Worm (Caenorhabditis elegans) whole organism, L4 larva: Measurements from ENCODE around the gene cdka-1.

Experiments
- attf-4 ChIP-seq: sonication (generic microtip); optimal IDR thresholded peaks from 3 replicates; lab custom pipeline; 2017; ENCODE audit warnings: missing biosample characterization, missing genetic modification characterization
- lin-13 ChIP-seq: fragments of 150-350 bp; optimal IDR thresholded peaks from 2 replicates; lab custom pipeline; 2014; ENCODE audit warnings: missing biosample characterization, missing genetic modification reagents, missing genetic modification characterization
- nhr-77 ChIP-seq: fragments of 150-350 bp; optimal IDR thresholded peaks from 2 replicates; lab custom pipeline; 2014; ENCODE audit warnings: missing biosample characterization, missing genetic modification characterization
- skn-1 ChIP-seq: fragments of 150-350 bp; optimal IDR thresholded peaks from 2 replicates; lab custom pipeline; 2014; ENCODE audit warnings: missing biosample characterization, missing genetic modification characterization
- spr-3 ChIP-seq: fragments of 200-800 bp; sonication (Bioruptor generic); optimal IDR thresholded peaks from 2 replicates; lab custom pipeline; 2018; ENCODE audit warnings: mild to moderate bottlenecking, missing genetic modification characterization, missing compliant biosample characterization

DNA sequence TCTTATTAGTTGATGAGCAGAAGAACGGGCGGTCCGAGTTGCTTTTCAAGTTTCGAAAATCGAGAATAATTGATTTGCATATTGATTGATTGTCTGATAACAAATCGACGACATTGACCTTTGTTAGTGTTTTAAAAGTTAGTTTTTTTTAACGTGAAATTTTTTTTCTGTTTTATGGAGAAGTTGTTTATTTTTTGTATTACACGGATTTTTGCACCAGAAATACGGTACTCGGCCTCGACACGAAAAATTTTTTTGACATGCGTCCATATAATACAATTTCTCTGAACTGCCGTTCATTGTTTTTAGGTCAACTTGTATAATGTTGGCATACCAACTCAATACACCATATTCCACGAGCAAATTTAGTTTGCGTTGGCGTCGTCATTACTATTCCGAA, 3.2 kb upstream of the cdka-1 start, which contains the start of gene T23F11.2:
- TF ChIP-seq skn-1 (tag; lab: Kevin White, UChicago) (no peak), lin-13 (GFP tag; lab: Kevin White, UChicago) (no peak), spr-3 (no peak), attf-4 (tag; lab: Kevin White, UChicago) (no peak), nhr-77 (tag; lab: Kevin White, UChicago) (no peak)
